Fruit fly (Drosophila melanogaster) whole organism, embryonic: ENCODE data around the gene cnc.

Source experiments
- Ada2b ChIP-seq: fragments of 200-800 bp; sonication (Bioruptor generic); IDR thresholded peaks from 2 replicates; pipeline ENCODE4 v1.3.6; 2022; ENCODE audit warnings: missing biosample characterization, missing genetic modification characterization
- B-H2 ChIP-seq: fragments of 200-800 bp; sonication (Bioruptor generic); optimal IDR thresholded peaks from 2 replicates; lab custom pipeline; 2018; ENCODE audit warnings: missing biosample characterization, mild to moderate bottlenecking, missing genetic modification characterization
- BEAF-32 ChIP-seq: fragments of 200-800 bp; sonication (Bioruptor generic); optimal IDR thresholded peaks from 3 replicates; lab custom pipeline; 2017; ENCODE audit warnings: missing biosample characterization, missing genetic modification characterization, mild to moderate bottlenecking, moderate library complexity, missing genetic modification reagents
- CG10321 ChIP-seq: fragments of 200-800 bp; sonication (Bioruptor generic); IDR thresholded peaks from 2 replicates; pipeline ENCODE4 v1.3.6; 2022; ENCODE audit warnings: missing biosample characterization, missing genetic modification characterization
- CG10431 ChIP-seq: fragments of 200-800 bp; sonication (Bioruptor generic); optimal IDR thresholded peaks from 3 replicates; lab custom pipeline; 2018; ENCODE audit warnings: missing biosample characterization, mild to moderate bottlenecking, missing genetic modification characterization
- CG10654 ChIP-seq: fragments of 200-800 bp; sonication (Bioruptor generic); optimal IDR thresholded peaks from 2 replicates; lab custom pipeline; 2016; ENCODE audit warnings: missing biosample characterization, missing genetic modification characterization
- CG11093 ChIP-seq: fragments of 200-800 bp; sonication (Bioruptor generic); IDR thresholded peaks from 3 replicates; pipeline ENCODE4 v1.3.6; 2022; ENCODE audit warnings: missing biosample characterization, missing genetic modification characterization
- CG12659 ChIP-seq: fragments of 200-800 bp; sonication (Bioruptor generic); optimal IDR thresholded peaks from 3 replicates; lab custom pipeline; 2017; ENCODE audit warnings: mild to moderate bottlenecking, missing biosample characterization, missing genetic modification reagents, missing genetic modification characterization
- CG15269 ChIP-seq: fragments of 200-800 bp; sonication (Bioruptor generic); optimal IDR thresholded peaks from 2 replicates; lab custom pipeline; 2018; ENCODE audit warnings: missing biosample characterization, mild to moderate bottlenecking, missing genetic modification characterization, moderate library complexity
- CG17359 ChIP-seq: fragments of 200-800 bp; sonication (Bioruptor generic); optimal IDR thresholded peaks from 3 replicates; lab custom pipeline; 2018; ENCODE audit warnings: missing biosample characterization, mild to moderate bottlenecking, missing genetic modification characterization, moderate library complexity
- CG17361 ChIP-seq: fragments of 200-800 bp; sonication (Bioruptor generic); IDR thresholded peaks from 3 replicates; pipeline ENCODE4 v1.3.6; 2022; ENCODE audit warnings: missing biosample characterization, missing genetic modification characterization
- CG2678 ChIP-seq: fragments of 200-800 bp; sonication (Bioruptor generic); optimal IDR thresholded peaks from 3 replicates; lab custom pipeline; 2019; ENCODE audit warnings: missing biosample characterization, mild to moderate bottlenecking, missing genetic modification characterization, moderate library complexity
- CG2712 ChIP-seq: fragments of 200-800 bp; optimal IDR thresholded peaks from 3 replicates; lab custom pipeline; 2019; ENCODE audit warnings: missing biosample characterization, mild to moderate bottlenecking, missing genetic modification characterization, moderate library complexity
- CG3163 ChIP-seq: fragments of 200-800 bp; sonication (Bioruptor generic); optimal IDR thresholded peaks from 3 replicates; lab custom pipeline; 2016; ENCODE audit warnings: missing biosample characterization, missing genetic modification characterization
- CG32532 ChIP-seq: fragments of 200-800 bp; sonication (Bioruptor generic); IDR thresholded peaks from 2 replicates; pipeline ENCODE4 v1.3.6; 2022; ENCODE audit warnings: missing biosample characterization, missing genetic modification characterization
- CG43689 ChIP-seq: fragments of 200-800 bp; sonication (Bioruptor generic); IDR thresholded peaks from 2 replicates; pipeline ENCODE4 v1.3.6; 2022; ENCODE audit warnings: missing biosample characterization, missing genetic modification characterization
- CG4707 ChIP-seq: fragments of 200-800 bp; sonication (Bioruptor generic); optimal IDR thresholded peaks from 2 replicates; lab custom pipeline; 2018; ENCODE audit warnings: missing biosample characterization, mild to moderate bottlenecking, missing genetic modification characterization, moderate library complexity
- CG7928 ChIP-seq: fragments of 200-800 bp; sonication (Bioruptor generic); optimal IDR thresholded peaks from 2 replicates; lab custom pipeline; 2017; ENCODE audit warnings: missing biosample characterization, mild to moderate bottlenecking, missing genetic modification characterization
- CG8290 ChIP-seq, 3 experiments: fragments of 200-800 bp; sonication (Bioruptor generic); optimal IDR thresholded peaks; 2 replicates each; lab custom pipeline; 2016 to 2019; ENCODE audit warnings: missing biosample characterization in 3 of 3, missing genetic modification characterization in 3 of 3, mild to moderate bottlenecking in 2 of 3, moderate library complexity in 1 of 3
- Dip2 ChIP-seq: fragments of 200-800 bp; sonication (Bioruptor generic); IDR thresholded peaks from 2 replicates; pipeline ENCODE4 v1.3.6; 2022; ENCODE audit warnings: missing biosample characterization, missing genetic modification characterization
- Fer1 ChIP-seq: fragments of 200-800 bp; sonication (Bioruptor generic); optimal IDR thresholded peaks from 2 replicates; lab custom pipeline; 2017; ENCODE audit warnings: missing biosample characterization, mild to moderate bottlenecking, missing genetic modification characterization
- Fer3 ChIP-seq: fragments of 200-800 bp; sonication (Bioruptor generic); optimal IDR thresholded peaks from 2 replicates; lab custom pipeline; 2018; ENCODE audit warnings: missing biosample characterization, mild to moderate bottlenecking, missing genetic modification characterization, moderate library complexity
- HmgZ ChIP-seq: fragments of 200-800 bp; sonication (Bioruptor generic); optimal IDR thresholded peaks from 2 replicates; lab custom pipeline; 2018; ENCODE audit warnings: missing biosample characterization, mild to moderate bottlenecking, missing genetic modification characterization
- Hr39 ChIP-seq: fragments of >200 bp; optimal IDR thresholded peaks from 2 replicates; lab custom pipeline; 2017
- Lpt ChIP-seq: fragments of >200 bp; optimal IDR thresholded peaks from 2 replicates; lab custom pipeline; 2018; ENCODE audit warnings: missing biosample characterization, missing genetic modification characterization
- MTF-1 ChIP-seq: fragments of 200-800 bp; sonication (Bioruptor generic); optimal IDR thresholded peaks from 2 replicates; lab custom pipeline; 2018; ENCODE audit warnings: missing biosample characterization, mild to moderate bottlenecking, missing genetic modification characterization, borderline replicate concordance
- Ptx1 ChIP-seq: fragments of 200-800 bp; sonication (Bioruptor generic); IDR thresholded peaks from 2 replicates; pipeline ENCODE4 v1.3.6; 2022; ENCODE audit warnings: missing biosample characterization, missing genetic modification characterization
- Ravus ChIP-seq: fragments of 200-800 bp; sonication (Bioruptor generic); IDR thresholded peaks from 2 replicates; pipeline ENCODE4 v1.3.6; 2022; ENCODE audit warnings: missing biosample characterization, missing genetic modification characterization
- Rx ChIP-seq: fragments of 200-800 bp; sonication (Bioruptor generic); IDR thresholded peaks from 2 replicates; pipeline ENCODE4 v1.3.6; 2022; ENCODE audit warnings: missing biosample characterization, missing genetic modification characterization
- Taf1 ChIP-seq: fragments of 200-800 bp; sonication (Bioruptor generic); IDR thresholded peaks from 2 replicates; pipeline ENCODE4 v1.3.6; 2022; ENCODE audit warnings: missing biosample characterization, missing genetic modification characterization
- Trl ChIP-seq, 3 experiments: fragments of >200 bp in 2 of 3; fragments of 200-800 bp in 1 of 3; sonication (Bioruptor generic) in 1 of 3; optimal IDR thresholded peaks; 2 replicates in 1 of 3; 3 replicates in 2 of 3; lab custom pipeline; 2016 to 2017; ENCODE audit warnings: missing biosample characterization in 1 of 3, missing genetic modification characterization in 1 of 3
- Xrp1 ChIP-seq: fragments of 200-800 bp; sonication (Bioruptor generic); IDR thresholded peaks from 2 replicates; pipeline ENCODE4 v1.3.6; 2022; ENCODE audit warnings: missing biosample characterization, missing genetic modification characterization
- bowl ChIP-seq: fragments of 200-800 bp; sonication (Bioruptor generic); IDR thresholded peaks from 2 replicates; pipeline ENCODE4 v1.3.6; 2022; ENCODE audit warnings: missing biosample characterization, missing genetic modification characterization
- dysf ChIP-seq: fragments of 200-800 bp; sonication (Bioruptor generic); IDR thresholded peaks from 3 replicates; pipeline ENCODE4 v1.3.6; 2022; ENCODE audit warnings: missing biosample characterization, missing genetic modification characterization
- emc ChIP-seq: fragments of 200-800 bp; sonication (Bioruptor generic); optimal IDR thresholded peaks from 2 replicates; lab custom pipeline; 2016; ENCODE audit warnings: missing biosample characterization, missing genetic modification characterization
- exex ChIP-seq: fragments of 200-800 bp; sonication (Bioruptor generic); optimal IDR thresholded peaks from 4 replicates; lab custom pipeline; 2018; ENCODE audit warnings: missing biosample characterization, mild to moderate bottlenecking, missing genetic modification characterization, moderate library complexity
- fd102C ChIP-seq: fragments of 200-800 bp; sonication (Bioruptor generic); optimal IDR thresholded peaks from 2 replicates; lab custom pipeline; 2018; ENCODE audit warnings: missing biosample characterization, mild to moderate bottlenecking, missing genetic modification characterization, moderate library complexity
- gem ChIP-seq: fragments of 200-800 bp; sonication (Bioruptor generic); optimal IDR thresholded peaks from 2 replicates; lab custom pipeline; 2019; ENCODE audit warnings: missing biosample characterization, mild to moderate bottlenecking, missing genetic modification characterization, moderate library complexity
- hb ChIP-seq: fragments of 200-800 bp; sonication (Bioruptor generic); IDR thresholded peaks from 3 replicates; pipeline ENCODE4 v1.3.6; 2022; ENCODE audit warnings: missing biosample characterization, missing genetic modification characterization; ENCODE audit not compliant: partially characterized antibody
- pros ChIP-seq: fragments of 200-800 bp; sonication (Bioruptor generic); optimal IDR thresholded peaks from 3 replicates; lab custom pipeline; 2019; ENCODE audit warnings: missing biosample characterization, mild to moderate bottlenecking, missing genetic modification characterization, moderate library complexity
- run ChIP-seq: fragments of 200-800 bp; sonication (Bioruptor generic); optimal IDR thresholded peaks from 3 replicates; lab custom pipeline; 2018; ENCODE audit warnings: missing biosample characterization, mild to moderate bottlenecking, missing genetic modification characterization
- sens ChIP-seq: fragments of 200-800 bp; sonication (Bioruptor generic); peaks from one replicate; lab custom pipeline; 2016; ENCODE audit warnings: missing biosample characterization, missing genetic modification characterization
- so ChIP-seq: fragments of 200-800 bp; sonication (Bioruptor generic); IDR thresholded peaks from 3 replicates; pipeline ENCODE4 v1.3.6; 2022; ENCODE audit warnings: missing biosample characterization, missing genetic modification characterization
- sob ChIP-seq: fragments of 200-800 bp; sonication (Bioruptor generic); IDR thresholded peaks from 2 replicates; pipeline ENCODE4 v1.3.6; 2022; ENCODE audit warnings: missing biosample characterization, missing genetic modification characterization
- stc ChIP-seq: fragments of 200-800 bp; sonication (Bioruptor generic); IDR thresholded peaks from 2 replicates; pipeline ENCODE4 v1.3.6; 2022; ENCODE audit warnings: missing biosample characterization, missing genetic modification characterization
- zf30C ChIP-seq: fragments of 200-800 bp; sonication (Bioruptor generic); optimal IDR thresholded peaks from 3 replicates; lab custom pipeline; 2018; ENCODE audit warnings: missing biosample characterization, mild to moderate bottlenecking, missing genetic modification characterization
- zfh1 ChIP-seq: fragments of 200-800 bp; sonication (Bioruptor generic); IDR thresholded peaks from 3 replicates; pipeline ENCODE4 v1.3.6; 2022; ENCODE audit warnings: missing biosample characterization, missing genetic modification characterization

Gene cnc

dm6 chr3R:23210243-23211215, 16.0 kb downstream of the cnc start (continued):
- TF ChIP-seq bowl (GFP tag; lab: Robert Waterston, UW) (no peak), Fer1 (peak; percentile 16), pros (GFP tag; lab: Kevin White, UChicago) (peak; percentile 4), BEAF-32 (GFP tag; lab: Kevin White, UChicago) (no peak), Ada2b (GFP tag; lab: Robert Waterston, UW) (peak; percentile 30; the same call in 1 of the 2 replicates), CG43689 (GFP tag; lab: Robert Waterston, UW) (no peak), CG11093 (GFP tag; lab: Robert Waterston, UW) (no peak), exex (tag; lab: Kevin White, UChicago) (peak; percentile 75), zfh1 (0 out of 3 replicates have a peak, but pooled peaks have one; percentile 7), Hr39 (lab: Kevin White, UChicago) (no peak), HmgZ (peak; percentile 55), CG12659 (GFP tag; lab: Kevin White, UChicago) (peak; percentile 9), emc (GFP tag; lab: Kevin White, UChicago) (no peak), Taf1 (peak; percentile 17; the same call in 1 of the 2 replicates), stc (GFP tag; lab: Robert Waterston, UW) (0 out of 2 replicates have a peak, but pooled peaks have one; percentile 17), CG15269 (tag; lab: Kevin White, UChicago) (peak; percentile 64), zf30C (GFP tag; lab: Kevin White, UChicago) (peak; percentile 81), hb (GFP tag; lab: Robert Waterston, UW) (0 out of 3 replicates have a peak, but pooled peaks have one; percentile 45), CG32532 (GFP tag; lab: Robert Waterston, UW) (peak; percentile 49; the same call in 1 of the 2 replicates), Rx (GFP tag; lab: Robert Waterston, UW) (0 out of 2 replicates have a peak, but pooled peaks have one; percentile 16), CG2678 (peak; percentile 21), CG7928 (no peak), Fer3 (tag; lab: Kevin White, UChicago) (peak; percentile 33), CG17359 (tag; lab: Kevin White, UChicago) (peak; percentile 14), Xrp1 (GFP tag; lab: Robert Waterston, UW) (0 out of 2 replicates have a peak, but pooled peaks have one; percentile 9), CG10654 (GFP tag; lab: Kevin White, UChicago) (no peak), MTF-1 (no peak), CG10321 (no peak), Trl (optimal IDR thresholded peaks at IDR 0.05; lab: Kevin White, UChicago) (peak; percentile 21 to 60), Trl (GFP tag; optimal IDR thresholded peaks at IDR 0.05; lab: Kevin White, UChicago) (no peak), gem (peak; percentile 38), CG10431 (GFP tag; lab: Kevin White, UChicago) (no peak), B-H2 (GFP tag; lab: Kevin White, UChicago) (no peak), Lpt (GFP tag; lab: Kevin White, UChicago) (no peak), Dip2 (GFP tag; lab: Robert Waterston, UW) (no peak), run (no peak), Ptx1 (GFP tag; lab: Robert Waterston, UW) (peak; percentile 37; the same call in 1 of the 2 replicates), CG8290 (GFP tag; optimal IDR thresholded peaks at IDR 0.05; lab: Kevin White, UChicago) (no peak), CG8290 (tag; optimal IDR thresholded peaks at IDR 0.05; lab: Kevin White, UChicago) (peak in 1 of 2 experiments; percentile 52), dysf (GFP tag; lab: Robert Waterston, UW) (peak; percentile 58), CG2712 (tag; lab: Kevin White, UChicago) (peak; percentile 18), fd102C (no peak), Ravus (no peak), CG17361 (GFP tag; lab: Robert Waterston, UW) (no peak), sens (GFP tag; lab: Kevin White, UChicago) (peak; percentile 37), sob (peak; percentile 49), CG4707 (GFP tag; lab: Kevin White, UChicago) (no peak), CG3163 (GFP tag; lab: Kevin White, UChicago) (peak; percentile 91), so (GFP tag; lab: Robert Waterston, UW) (0 out of 3 replicates have a peak, but pooled peaks have one; percentile 41)
